Worm (Caenorhabditis elegans) whole organism, young adult: ENCODE measurements around the gene acdh-7.

ENCODE experiments used
- F22D6.2 ChIP-seq: sonication (generic microtip); optimal IDR thresholded peaks from 2 replicates; lab custom pipeline; 2016; ENCODE audit warnings: mild to moderate bottlenecking, missing genetic modification characterization, missing compliant biosample characterization
- T07F8.4 ChIP-seq: sonication (generic microtip); optimal IDR thresholded peaks from 2 replicates; lab custom pipeline; 2016; ENCODE audit warnings: mild to moderate bottlenecking, missing genetic modification characterization, moderate library complexity, missing compliant biosample characterization
- ccch-3 ChIP-seq: fragments of 200-800 bp; sonication (Bioruptor generic); optimal IDR thresholded peaks from 2 replicates; lab custom pipeline; 2018; ENCODE audit warnings: mild to moderate bottlenecking, missing genetic modification characterization, missing compliant biosample characterization
- ets-4 ChIP-seq: fragments of 200-800 bp; sonication (Bioruptor generic); optimal IDR thresholded peaks from 2 replicates; lab custom pipeline; 2018; ENCODE audit warnings: mild to moderate bottlenecking, missing genetic modification characterization, missing compliant biosample characterization
- mcd-1 ChIP-seq: fragments of 200-800 bp; sonication (Bioruptor generic); IDR thresholded peaks from 2 replicates; pipeline ENCODE4 v1.3.6; 2022; ENCODE audit warnings: missing genetic modification reagents, missing genetic modification characterization, missing compliant biosample characterization
- pbrm-1 ChIP-seq: fragments of 200-800 bp; sonication (Bioruptor generic); IDR thresholded peaks from 2 replicates; pipeline ENCODE4 v1.3.6; 2022; ENCODE audit warnings: missing genetic modification reagents, missing genetic modification characterization, missing compliant biosample characterization
- unc-62 ChIP-seq: fragments of 150-350 bp; optimal IDR thresholded peaks from 2 replicates; lab custom pipeline; 2014; ENCODE audit warnings: missing biosample characterization, missing genetic modification reagents, missing genetic modification characterization

- TF ChIP-seq ccch-3 (GFP tag; lab: Kevin White, UChicago) = no peak
- no peak for TF ChIP-seq mcd-1 (GFP tag; lab: Robert Waterston, UW)
- TF ChIP-seq unc-62 = no peak
- TF ChIP-seq F22D6.2 (tag; lab: Kevin White, UChicago) = no peak
- no peak for TF ChIP-seq pbrm-1
- TF ChIP-seq T07F8.4 = no peak
- no peak for TF ChIP-seq ets-4 (GFP tag; lab: Kevin White, UChicago)
Observed at ce11 chrX:17185696-17186430, 31.0 kb downstream of the acdh-7 start, which contains the start of gene sid-3.
